Fruit fly (Drosophila melanogaster) whole organism, embryonic: ENCODE results near the gene CG13457.

Source experiments
- CG11093 ChIP-seq: fragments of 200-800 bp; sonication (Bioruptor generic); IDR thresholded peaks from 3 replicates; pipeline ENCODE4 v1.3.6; 2022; ENCODE audit warnings: missing biosample characterization, missing genetic modification characterization
- CG11247 ChIP-seq: fragments of 200-800 bp; sonication (Bioruptor generic); IDR thresholded peaks from 2 replicates; pipeline ENCODE4 v1.3.6; 2022; ENCODE audit warnings: missing biosample characterization, missing genetic modification characterization
- CG11695 ChIP-seq: fragments of 200-800 bp; sonication (Bioruptor generic); IDR thresholded peaks from 3 replicates; pipeline ENCODE4 v1.3.6; 2022; ENCODE audit warnings: missing biosample characterization, missing genetic modification characterization
- CG11696 ChIP-seq: fragments of 200-800 bp; sonication (Bioruptor generic); IDR thresholded peaks from 2 replicates; pipeline ENCODE4 v1.3.6; 2022; ENCODE audit warnings: missing biosample characterization, missing genetic modification characterization
- CG12219 ChIP-seq: fragments of 200-800 bp; sonication (Bioruptor generic); optimal IDR thresholded peaks from 3 replicates; lab custom pipeline; 2018; ENCODE audit warnings: missing biosample characterization, mild to moderate bottlenecking, missing genetic modification characterization
- CG12769 ChIP-seq: fragments of 200-800 bp; sonication (Bioruptor generic); optimal IDR thresholded peaks from 2 replicates; lab custom pipeline; 2019; ENCODE audit warnings: missing biosample characterization, mild to moderate bottlenecking, missing genetic modification characterization, moderate library complexity
- CG13287 ChIP-seq: fragments of 200-800 bp; sonication (Bioruptor generic); IDR thresholded peaks from 2 replicates; pipeline ENCODE4 v1.3.6; 2022; ENCODE audit warnings: missing biosample characterization, missing genetic modification characterization; ENCODE audit not compliant: partially characterized antibody
- CG13424 ChIP-seq: fragments of 200-800 bp; sonication (Bioruptor generic); optimal IDR thresholded peaks from 2 replicates; lab custom pipeline; 2019; ENCODE audit warnings: missing biosample characterization, mild to moderate bottlenecking, missing genetic modification characterization, moderate library complexity
- CG14710 ChIP-seq: fragments of 200-800 bp; sonication (Bioruptor generic); optimal IDR thresholded peaks from 3 replicates; lab custom pipeline; 2019; ENCODE audit warnings: missing biosample characterization, mild to moderate bottlenecking, missing genetic modification characterization, moderate library complexity
- CG15601 ChIP-seq: fragments of 200-800 bp; sonication (Bioruptor generic); optimal IDR thresholded peaks from 3 replicates; lab custom pipeline; 2019; ENCODE audit warnings: missing biosample characterization, mild to moderate bottlenecking, missing genetic modification characterization, moderate library complexity
- CG1647 ChIP-seq: fragments of 200-800 bp; sonication (Bioruptor generic); optimal IDR thresholded peaks from 3 replicates; lab custom pipeline; 2016; ENCODE audit warnings: missing biosample characterization, missing genetic modification characterization
- CG3847 ChIP-seq: fragments of 200-800 bp; sonication (Bioruptor generic); IDR thresholded peaks from 2 replicates; pipeline ENCODE4 v1.3.6; 2022; ENCODE audit warnings: missing biosample characterization, missing genetic modification characterization
- CG42726 ChIP-seq: fragments of 200-800 bp; sonication (Bioruptor generic); IDR thresholded peaks from 2 replicates; pipeline ENCODE4 v1.3.6; 2022; ENCODE audit warnings: missing biosample characterization, missing genetic modification characterization; ENCODE audit not compliant: partially characterized antibody
- CG6175 ChIP-seq: fragments of 200-800 bp; sonication (Bioruptor generic); IDR thresholded peaks from 3 replicates; pipeline ENCODE4 v1.3.6; 2022; ENCODE audit warnings: missing biosample characterization, missing genetic modification characterization
- CG6813 ChIP-seq: fragments of 200-800 bp; sonication (Bioruptor generic); optimal IDR thresholded peaks from 2 replicates; lab custom pipeline; 2017; ENCODE audit warnings: missing biosample characterization, missing genetic modification characterization, mild to moderate bottlenecking, moderate library complexity, missing genetic modification reagents
- CG8765 ChIP-seq: fragments of 200-800 bp; sonication (Bioruptor generic); IDR thresholded peaks from 2 replicates; pipeline ENCODE4 v1.3.6; 2022; ENCODE audit warnings: missing biosample characterization, missing genetic modification characterization
- D ChIP-seq, 2 experiments: fragments of 200-800 bp in 1 of 2; fragments of >200 bp in 1 of 2; sonication (Bioruptor generic) in 1 of 2; optimal IDR thresholded peaks; 2 replicates in 1 of 2; 3 replicates in 1 of 2; lab custom pipeline; 2017; ENCODE audit warnings: mild to moderate bottlenecking in 1 of 2, missing biosample characterization in 1 of 2, missing genetic modification characterization in 1 of 2, missing genetic modification reagents in 1 of 2
- E2f2 ChIP-seq: fragments of 200-800 bp; sonication (Bioruptor generic); IDR thresholded peaks from 2 replicates; pipeline ENCODE4 v1.3.6; 2022; ENCODE audit warnings: missing biosample characterization, missing genetic modification characterization
- Hr39 ChIP-seq: fragments of >200 bp; optimal IDR thresholded peaks from 2 replicates; lab custom pipeline; 2017
- MBD-R2 ChIP-seq: fragments of 200-800 bp; sonication (Bioruptor generic); IDR thresholded peaks from 2 replicates; pipeline ENCODE4 v1.3.6; 2022; ENCODE audit warnings: missing biosample characterization, missing genetic modification characterization
- Myb ChIP-seq: fragments of 200-800 bp; sonication (Bioruptor generic); optimal IDR thresholded peaks from 2 replicates; lab custom pipeline; 2016; ENCODE audit warnings: missing biosample characterization, missing genetic modification characterization
- Ptx1 ChIP-seq: fragments of 200-800 bp; sonication (Bioruptor generic); IDR thresholded peaks from 2 replicates; pipeline ENCODE4 v1.3.6; 2022; ENCODE audit warnings: missing biosample characterization, missing genetic modification characterization
- Sry-δ ChIP-seq: fragments of 200-800 bp; sonication (Bioruptor generic); optimal IDR thresholded peaks from 2 replicates; lab custom pipeline; 2016; ENCODE audit warnings: missing biosample characterization, missing genetic modification characterization
- ato ChIP-seq: fragments of 200-800 bp; sonication (Bioruptor generic); IDR thresholded peaks from 2 replicates; pipeline ENCODE4 v1.3.6; 2022; ENCODE audit warnings: missing biosample characterization, missing genetic modification characterization; ENCODE audit not compliant: partially characterized antibody
- bowl ChIP-seq: fragments of 200-800 bp; sonication (Bioruptor generic); IDR thresholded peaks from 2 replicates; pipeline ENCODE4 v1.3.6; 2022; ENCODE audit warnings: missing biosample characterization, missing genetic modification characterization
- br ChIP-seq: fragments of >200 bp; optimal IDR thresholded peaks from 2 replicates; lab custom pipeline; 2017
- chif ChIP-seq, 2 experiments: fragments of 200-800 bp; sonication (Bioruptor generic); optimal IDR thresholded peaks; 3 replicates each; lab custom pipeline; 2016; ENCODE audit warnings: missing biosample characterization in 2 of 2, missing genetic modification characterization in 2 of 2
- chinmo ChIP-seq: fragments of 200-800 bp; sonication (Bioruptor generic); IDR thresholded peaks from 4 replicates; pipeline ENCODE4 v1.3.6; 2022; ENCODE audit warnings: missing biosample characterization, missing genetic modification characterization; ENCODE audit not compliant: partially characterized antibody
- chn ChIP-seq: fragments of 200-800 bp; sonication (Bioruptor generic); optimal IDR thresholded peaks from 2 replicates; lab custom pipeline; 2016; ENCODE audit warnings: missing biosample characterization, missing genetic modification characterization
- croc ChIP-seq: fragments of 200-800 bp; sonication (Bioruptor generic); conservative IDR thresholded peaks from 3 replicates; pipeline ENCODE4 v1.3.6; 2022; ENCODE audit warnings: missing biosample characterization, missing genetic modification characterization
- disco-r ChIP-seq: fragments of 200-800 bp; sonication (Bioruptor generic); optimal IDR thresholded peaks from 2 replicates; lab custom pipeline; 2016; ENCODE audit warnings: missing biosample characterization, missing genetic modification characterization
- en ChIP-seq: fragments of 200-800 bp; sonication (Bioruptor generic); optimal IDR thresholded peaks from 2 replicates; lab custom pipeline; 2016; ENCODE audit warnings: missing biosample characterization, missing genetic modification characterization
- gt ChIP-seq: fragments of 200-800 bp; sonication (Bioruptor generic); IDR thresholded peaks from 2 replicates; pipeline ENCODE4 v1.3.6; 2022; ENCODE audit warnings: missing biosample characterization, missing genetic modification characterization
- hbn ChIP-seq: fragments of 200-800 bp; sonication (Bioruptor generic); IDR thresholded peaks from 2 replicates; pipeline ENCODE4 v1.3.6; 2022; ENCODE audit warnings: missing biosample characterization, missing genetic modification characterization; ENCODE audit not compliant: partially characterized antibody
- lab ChIP-seq: fragments of 200-800 bp; sonication (Bioruptor generic); optimal IDR thresholded peaks from 3 replicates; lab custom pipeline; 2017; ENCODE audit warnings: missing biosample characterization, missing genetic modification characterization, mild to moderate bottlenecking, moderate library complexity, missing genetic modification reagents
- nerfin-1 ChIP-seq: fragments of 200-800 bp; sonication (Bioruptor generic); optimal IDR thresholded peaks from 3 replicates; lab custom pipeline; 2019; ENCODE audit warnings: missing biosample characterization, mild to moderate bottlenecking, missing genetic modification characterization, moderate library complexity
- nerfin-2 ChIP-seq: fragments of 200-800 bp; sonication (Bioruptor generic); IDR thresholded peaks from 2 replicates; pipeline ENCODE4 v1.3.6; 2022; ENCODE audit warnings: missing biosample characterization, missing genetic modification characterization; ENCODE audit not compliant: partially characterized antibody
- nom ChIP-seq: fragments of 200-800 bp; sonication (Bioruptor generic); optimal IDR thresholded peaks from 2 replicates; lab custom pipeline; 2017; ENCODE audit warnings: missing biosample characterization, missing genetic modification characterization, mild to moderate bottlenecking, moderate library complexity, missing genetic modification reagents
- pfk ChIP-seq: fragments of 200-800 bp; sonication (Bioruptor generic); optimal IDR thresholded peaks from 2 replicates; lab custom pipeline; 2018; ENCODE audit warnings: missing biosample characterization, mild to moderate bottlenecking, missing genetic modification characterization, moderate library complexity
- phol ChIP-seq: fragments of 200-800 bp; sonication (Bioruptor generic); optimal IDR thresholded peaks from 3 replicates; lab custom pipeline; 2018; ENCODE audit warnings: missing biosample characterization, mild to moderate bottlenecking, missing genetic modification characterization, moderate library complexity
- sc ChIP-seq, 3 experiments: fragments of >200 bp in 2 of 3; fragments of 200-800 bp in 1 of 3; sonication (Bioruptor generic) in 1 of 3; optimal IDR thresholded peaks; 2 replicates in 2 of 3; 3 replicates in 1 of 3; lab custom pipeline; 2017; ENCODE audit warnings: mild to moderate bottlenecking in 1 of 3, missing biosample characterization in 1 of 3, missing genetic modification characterization in 1 of 3, missing genetic modification reagents in 1 of 3
- sens ChIP-seq: fragments of 200-800 bp; sonication (Bioruptor generic); peaks from one replicate; lab custom pipeline; 2016; ENCODE audit warnings: missing biosample characterization, missing genetic modification characterization
- sisA ChIP-seq: fragments of 200-800 bp; sonication (Bioruptor generic); IDR thresholded peaks from 2 replicates; pipeline ENCODE4 v1.3.6; 2022; ENCODE audit warnings: missing biosample characterization, missing genetic modification characterization
- slou ChIP-seq: fragments of 200-800 bp; sonication (Bioruptor generic); optimal IDR thresholded peaks from 3 replicates; lab custom pipeline; 2016; ENCODE audit warnings: missing biosample characterization, missing genetic modification characterization
- tna ChIP-seq: fragments of 200-800 bp; sonication (Bioruptor generic); IDR thresholded peaks from 2 replicates; pipeline ENCODE4 v1.3.6; 2022; ENCODE audit warnings: missing biosample characterization, missing genetic modification characterization; ENCODE audit not compliant: partially characterized antibody
- trh ChIP-seq: fragments of 200-800 bp; sonication (Bioruptor generic); optimal IDR thresholded peaks from 2 replicates; lab custom pipeline; 2016; ENCODE audit warnings: missing biosample characterization, missing genetic modification characterization
- unpg ChIP-seq: fragments of 200-800 bp; sonication (Bioruptor generic); optimal IDR thresholded peaks from 3 replicates; lab custom pipeline; 2018; ENCODE audit warnings: missing biosample characterization, mild to moderate bottlenecking, missing genetic modification characterization, moderate library complexity
- wek ChIP-seq: fragments of 200-800 bp; sonication (Bioruptor generic); optimal IDR thresholded peaks from 3 replicates; lab custom pipeline; 2018; ENCODE audit warnings: missing biosample characterization, mild to moderate bottlenecking, missing genetic modification characterization, moderate library complexity
- z ChIP-seq: fragments of 200-800 bp; sonication (Bioruptor generic); IDR thresholded peaks from 3 replicates; pipeline ENCODE4 v1.3.6; 2022; ENCODE audit warnings: missing biosample characterization, missing genetic modification characterization

CG13457 gene

dm6 chr3L:15123736-15124135 lies 7.4 kb downstream of the CG13457 start:
- peak; percentile 82; the same call in 2 of the 3 replicates for TF ChIP-seq CG6175 (GFP tag; lab: Robert Waterston, UW)
- no peak for TF ChIP-seq lab (GFP tag; lab: Kevin White, UChicago)
- no peak for TF ChIP-seq sisA
- TF ChIP-seq nerfin-1 (tag; lab: Kevin White, UChicago), result no peak
- no peak for TF ChIP-seq sc (optimal IDR thresholded peaks at IDR 0.05; lab: Kevin White, UChicago)
- no peak for TF ChIP-seq sc (GFP tag; optimal IDR thresholded peaks at IDR 0.05; lab: Kevin White, UChicago)
- TF ChIP-seq CG13287 (GFP tag; lab: Robert Waterston, UW), result 0 out of 2 replicates have a peak, but pooled peaks have one; percentile 6
- TF ChIP-seq CG14710 (tag; lab: Kevin White, UChicago), result no peak
- TF ChIP-seq pfk (GFP tag; lab: Kevin White, UChicago), result no peak
- no peak for TF ChIP-seq E2f2 (GFP tag; lab: Robert Waterston, UW)
- TF ChIP-seq disco-r, result no peak
- TF ChIP-seq chinmo, result 0 out of 4 replicates have a peak, but pooled peaks have one; percentile 42
- no peak for TF ChIP-seq wek (GFP tag; lab: Kevin White, UChicago)
- no peak for TF ChIP-seq sens (GFP tag; lab: Kevin White, UChicago)
- no peak for TF ChIP-seq chif (GFP tag; optimal IDR thresholded peaks at IDR 0.05; lab: Kevin White, UChicago)
- TF ChIP-seq CG12219 (GFP tag; lab: Kevin White, UChicago), result no peak
- TF ChIP-seq CG1647 (GFP tag; lab: Kevin White, UChicago), result no peak
- TF ChIP-seq CG42726 (GFP tag; lab: Robert Waterston, UW), result no peak
- TF ChIP-seq bowl (GFP tag; lab: Robert Waterston, UW), result no peak
- no peak for TF ChIP-seq unpg (GFP tag; lab: Kevin White, UChicago)
- TF ChIP-seq Hr39, result no peak
- TF ChIP-seq z (GFP tag; lab: Robert Waterston, UW), result no peak
- TF ChIP-seq CG6813, result no peak
- no peak for TF ChIP-seq chn
- no peak for TF ChIP-seq CG11696
- TF ChIP-seq slou, result no peak
- no peak for TF ChIP-seq br (lab: Kevin White, UChicago)
- TF ChIP-seq croc, result no peak

dm6 chr3L:15121272-15121671 lies 9.9 kb downstream of the CG13457 start, which contains the start of gene CG32847:
CG32847 (plus strand) TSS chr3L:15121572.
- TF ChIP-seq gt (GFP tag; lab: Robert Waterston, UW) (no peak), en (GFP tag; lab: Kevin White, UChicago) (no peak), CG13424 (tag; lab: Kevin White, UChicago) (no peak), phol (tag; lab: Kevin White, UChicago) (no peak), CG11695 (GFP tag; lab: Robert Waterston, UW) (no peak), Sry-δ (GFP tag; lab: Kevin White, UChicago) (no peak), Ptx1 (GFP tag; lab: Robert Waterston, UW) (no peak)

- TF ChIP-seq CG11093, result no peak
- TF ChIP-seq CG3847 (GFP tag; lab: Robert Waterston, UW), result no peak
- no peak for TF ChIP-seq D (optimal IDR thresholded peaks at IDR 0.05; lab: Kevin White, UChicago)
- TF ChIP-seq D (GFP tag; optimal IDR thresholded peaks at IDR 0.05; lab: Kevin White, UChicago), result no peak
- TF ChIP-seq nom (GFP tag; lab: Kevin White, UChicago), result peak; percentile 0
- peak; percentile 92 for TF ChIP-seq ato (GFP tag; lab: Robert Waterston, UW)
- TF ChIP-seq tna (GFP tag; lab: Robert Waterston, UW), result peak; percentile 92
- TF ChIP-seq CG12769 (tag; lab: Kevin White, UChicago), result no peak
- no peak for TF ChIP-seq CG1647 (GFP tag; lab: Kevin White, UChicago)
- TF ChIP-seq CG15601 (tag; lab: Kevin White, UChicago), result peak; percentile 100
- TF ChIP-seq trh, result no peak
- no peak for TF ChIP-seq CG12219 (GFP tag; lab: Kevin White, UChicago)
- TF ChIP-seq Myb, result peak; percentile 96
- peak; percentile 89 for TF ChIP-seq hbn
- no peak for TF ChIP-seq CG8765 (GFP tag; lab: Robert Waterston, UW)
- TF ChIP-seq nerfin-2 (GFP tag; lab: Robert Waterston, UW), result peak; percentile 92
- TF ChIP-seq CG11247 (GFP tag; lab: Robert Waterston, UW), result no peak
- TF ChIP-seq wek (GFP tag; lab: Kevin White, UChicago), result no peak
- peak; percentile 45 for TF ChIP-seq MBD-R2 (GFP tag; lab: Robert Waterston, UW)
Observed at dm6 chr3L:15116536-15116935, 14.6 kb downstream of the CG13457 start, which contains the start of gene Cep135. Cep135 (plus strand) TSS chr3L:15116737.
